Worm (Caenorhabditis elegans): ENCODE results near the gene C17G10.10.
"Not testable (repeated sequence)": the region's sequence is repeated elsewhere in the genome, so short reads cannot be mapped to it uniquely, and the experiment has no call there.

DNA sequence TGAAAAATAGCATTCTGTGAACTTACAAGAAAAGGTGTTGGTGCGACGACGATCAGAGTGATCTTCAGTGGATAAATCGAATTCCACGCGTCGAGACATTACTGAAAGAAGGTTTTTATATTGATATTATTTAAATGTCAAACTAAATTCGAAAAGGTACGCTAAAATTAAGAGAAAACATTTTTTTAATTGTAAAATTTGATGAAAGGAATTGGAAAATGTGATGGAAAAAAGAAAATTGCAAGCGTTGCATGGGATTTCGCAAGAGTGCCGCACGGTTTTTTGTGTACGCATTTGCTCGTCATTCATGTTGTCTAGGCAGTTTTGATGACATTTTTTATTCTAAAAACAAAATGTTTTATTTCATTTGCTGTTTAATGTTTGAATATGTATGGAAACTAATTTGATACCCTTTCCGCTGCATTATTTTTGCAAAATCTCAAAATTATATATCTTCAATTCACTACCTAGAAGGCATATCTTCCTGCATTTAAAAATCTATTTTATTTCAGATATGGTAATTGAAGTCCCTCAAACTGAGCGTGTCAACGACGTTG is 23.3 kb upstream of the C17G10.10 start, which contains the start of the genes eif-3.L and npl-4.2:
- not testable (repeated sequence) for TF ChIP-seq dpl-1 (GFP tag; optimal IDR thresholded peaks at IDR 0.05); zag-1 (tag; optimal IDR thresholded peaks at IDR 0.05)

All from whole organism, L1 larva.